Worm (Caenorhabditis elegans) whole organism, late embryonic: ENCODE results near the gene toc-1.

ENCODE experiments used
- F13H6.1 ChIP-seq: sonication (generic microtip); optimal IDR thresholded peaks from 2 replicates; lab custom pipeline; 2016; ENCODE audit warnings: missing genetic modification characterization, missing compliant biosample characterization
- K02D7.2 ChIP-seq: sonication (generic microtip); optimal IDR thresholded peaks from 2 replicates; lab custom pipeline; 2017; ENCODE audit warnings: mild to moderate bottlenecking, missing genetic modification characterization, missing compliant biosample characterization
- T23F11.4 ChIP-seq: fragments of 200-800 bp; sonication (Bioruptor generic); optimal IDR thresholded peaks from 2 replicates; lab custom pipeline; 2018; ENCODE audit warnings: mild to moderate bottlenecking, missing genetic modification characterization, missing compliant biosample characterization
- ama-1 ChIP-seq: fragments of 150-350 bp; optimal IDR thresholded peaks from 2 replicates; lab custom pipeline; 2014
- dmd-4 ChIP-seq: sonication (generic microtip); optimal IDR thresholded peaks from 2 replicates; lab custom pipeline; 2016; ENCODE audit warnings: borderline replicate concordance, missing genetic modification characterization, missing compliant biosample characterization
- elt-2 ChIP-seq: sonication (generic microtip); optimal IDR thresholded peaks from 2 replicates; lab custom pipeline; 2016; ENCODE audit warnings: missing genetic modification reagents, missing genetic modification characterization, missing compliant biosample characterization
- eyg-1 ChIP-seq: sonication (generic microtip); optimal IDR thresholded peaks from 2 replicates; lab custom pipeline; 2016; ENCODE audit warnings: missing genotype, missing genetic modification characterization, missing compliant biosample characterization
- lin-11 ChIP-seq: fragments of 200-800 bp; sonication (Bioruptor generic); optimal IDR thresholded peaks from 2 replicates; lab custom pipeline; 2018; ENCODE audit warnings: mild to moderate bottlenecking, missing genetic modification characterization, missing compliant biosample characterization
- nhr-11 ChIP-seq: fragments of 150-350 bp; optimal IDR thresholded peaks from 2 replicates; lab custom pipeline; 2014; ENCODE audit warnings: missing biosample characterization, missing genetic modification characterization
- pha-4 ChIP-seq: fragments of 150-350 bp; optimal IDR thresholded peaks from 2 replicates; lab custom pipeline; 2018; ENCODE audit warnings: missing biosample characterization, missing genetic modification reagents, missing genetic modification characterization
- sox-4 ChIP-seq: sonication (generic microtip); optimal IDR thresholded peaks from 2 replicates; lab custom pipeline; 2017; ENCODE audit warnings: mild to moderate bottlenecking, missing genetic modification characterization, inconsistent platforms, missing compliant biosample characterization
- ttx-3 ChIP-seq: sonication (generic microtip); optimal IDR thresholded peaks from 2 replicates; lab custom pipeline; 2016; ENCODE audit warnings: missing genetic modification reagents, missing genetic modification characterization, missing compliant biosample characterization
- unc-3 ChIP-seq, 2 experiments: fragments of 200-800 bp in 1 of 2; sonication (Bioruptor generic) in 1 of 2; sonication (generic microtip) in 1 of 2; conservative IDR thresholded peaks in 1 of 2; optimal IDR thresholded peaks in 1 of 2; 2 replicates each; pipeline versions ENCODE4 v1.3.6 to Lab custom; 2016 to 2022; ENCODE audit warnings: missing compliant biosample characterization in 2 of 2, missing genetic modification characterization in 2 of 2, missing genetic modification reagents in 1 of 2

ce11 chrIII:5229511-5230250 lies 45.4 kb upstream of the toc-1 start:
- no peak for TF ChIP-seq K02D7.2
- no peak for TF ChIP-seq nhr-11 (tag; lab: Kevin White, UChicago)
- TF ChIP-seq unc-3 (GFP tag; conservative IDR thresholded peaks at IDR 0.05; lab: Robert Waterston, UW) = no peak
- TF ChIP-seq unc-3 (tag; optimal IDR thresholded peaks at IDR 0.05; lab: Kevin White, UChicago) = no peak
- TF ChIP-seq ama-1 (lab: Kevin White, UChicago) = no peak
- no peak for TF ChIP-seq pha-4 (tag; lab: Kevin White, UChicago)
- TF ChIP-seq T23F11.4 (GFP tag; lab: Kevin White, UChicago) = no peak
- TF ChIP-seq elt-2 (tag; lab: Kevin White, UChicago) = no peak
- TF ChIP-seq F13H6.1 = no peak
- TF ChIP-seq eyg-1 (tag; lab: Kevin White, UChicago) = no peak
- no peak for TF ChIP-seq ttx-3 (tag; lab: Kevin White, UChicago)
- TF ChIP-seq dmd-4 (tag; lab: Kevin White, UChicago) = no peak
- no peak for TF ChIP-seq sox-4 (tag; lab: Kevin White, UChicago)
- TF ChIP-seq lin-11 (tag; lab: Kevin White, UChicago) = no peak
